Worm (Caenorhabditis elegans) whole organism, L1 larva: ENCODE measurements around the gene M18.3.

ENCODE experiments used
- C04F5.9 ChIP-seq: sonication (generic microtip); optimal IDR thresholded peaks from 2 replicates; lab custom pipeline; 2016; ENCODE audit warnings: missing genetic modification characterization, missing compliant biosample characterization
- blmp-1 ChIP-seq: fragments of 150-350 bp; optimal IDR thresholded peaks from 2 replicates; lab custom pipeline; 2014; ENCODE audit warnings: missing biosample characterization, missing genetic modification characterization
- ces-1 ChIP-seq: fragments of 150-350 bp; optimal IDR thresholded peaks from 2 replicates; lab custom pipeline; 2014; ENCODE audit warnings: missing biosample characterization, missing genetic modification reagents, missing genetic modification characterization
- elt-3 ChIP-seq, 6 experiments: fragments of 150-350 bp in 1 of 6; sonication (generic microtip); optimal IDR thresholded peaks; 2 replicates each; lab custom pipeline; 2017 to 2018; ENCODE audit warnings: missing biosample characterization in 6 of 6, missing genetic modification characterization in 6 of 6, inconsistent platforms in 1 of 6
- fkh-8 ChIP-seq: sonication (generic microtip); optimal IDR thresholded peaks from 2 replicates; lab custom pipeline; 2016; ENCODE audit warnings: mild to moderate bottlenecking, missing genetic modification characterization, missing compliant biosample characterization
- hlh-17 ChIP-seq: fragments of 200-800 bp; sonication (Bioruptor generic); optimal IDR thresholded peaks from 2 replicates; lab custom pipeline; 2018; ENCODE audit warnings: missing genetic modification characterization, mild to moderate bottlenecking, missing compliant biosample characterization, moderate library complexity, borderline replicate concordance
- irx-1 ChIP-seq: sonication (generic microtip); optimal IDR thresholded peaks from 2 replicates; lab custom pipeline; 2016; ENCODE audit warnings: missing genetic modification characterization, missing compliant biosample characterization
- lin-35 ChIP-seq, 2 experiments: fragments of 150-350 bp; optimal IDR thresholded peaks; 2 replicates each; lab custom pipeline; 2014; ENCODE audit warnings: missing biosample characterization in 2 of 2, missing genetic modification characterization in 2 of 2, missing genetic modification reagents in 2 of 2
- lin-39 ChIP-seq: fragments of 150-350 bp; optimal IDR thresholded peaks from 2 replicates; lab custom pipeline; 2014; ENCODE audit warnings: missing biosample characterization, missing genetic modification reagents, missing genetic modification characterization
- mdl-1 ChIP-seq, 2 experiments: fragments of 150-350 bp; optimal IDR thresholded peaks; 2 replicates each; lab custom pipeline; 2014 to 2017; ENCODE audit warnings: missing biosample characterization in 2 of 2, missing genetic modification characterization in 2 of 2, inconsistent platforms in 1 of 2
- mep-1 ChIP-seq: fragments of 150-350 bp; optimal IDR thresholded peaks from 2 replicates; lab custom pipeline; 2014; ENCODE audit warnings: missing biosample characterization, missing genetic modification characterization
- nhr-11 ChIP-seq: fragments of 150-350 bp; optimal IDR thresholded peaks from 2 replicates; lab custom pipeline; 2014; ENCODE audit warnings: missing biosample characterization, missing genetic modification characterization
- nhr-12 ChIP-seq: sonication (generic microtip); optimal IDR thresholded peaks from 2 replicates; lab custom pipeline; 2017; ENCODE audit warnings: missing biosample characterization, missing genetic modification characterization
- nhr-19 ChIP-seq: fragments of 200-800 bp; sonication (Bioruptor generic); conservative IDR thresholded peaks from 2 replicates; pipeline ENCODE4 v1.3.6; 2022; ENCODE audit warnings: missing genetic modification characterization, missing compliant biosample characterization
- nhr-85 ChIP-seq: sonication (generic microtip); peaks from one replicate; lab custom pipeline; 2016; ENCODE audit warnings: missing genetic modification characterization, inconsistent platforms, missing compliant biosample characterization
- tbx-2 ChIP-seq: sonication (generic microtip); optimal IDR thresholded peaks from 2 replicates; lab custom pipeline; 2016; ENCODE audit warnings: missing genetic modification characterization, missing compliant biosample characterization
- zag-1 ChIP-seq: fragments of 150-350 bp; optimal IDR thresholded peaks from 2 replicates; lab custom pipeline; 2014; ENCODE audit warnings: missing biosample characterization, missing genetic modification characterization
- ztf-4 ChIP-seq: fragments of 150-350 bp; optimal IDR thresholded peaks from 2 replicates; lab custom pipeline; 2014; ENCODE audit warnings: missing biosample characterization, missing genetic modification characterization

M18.3 gene

DNA sequence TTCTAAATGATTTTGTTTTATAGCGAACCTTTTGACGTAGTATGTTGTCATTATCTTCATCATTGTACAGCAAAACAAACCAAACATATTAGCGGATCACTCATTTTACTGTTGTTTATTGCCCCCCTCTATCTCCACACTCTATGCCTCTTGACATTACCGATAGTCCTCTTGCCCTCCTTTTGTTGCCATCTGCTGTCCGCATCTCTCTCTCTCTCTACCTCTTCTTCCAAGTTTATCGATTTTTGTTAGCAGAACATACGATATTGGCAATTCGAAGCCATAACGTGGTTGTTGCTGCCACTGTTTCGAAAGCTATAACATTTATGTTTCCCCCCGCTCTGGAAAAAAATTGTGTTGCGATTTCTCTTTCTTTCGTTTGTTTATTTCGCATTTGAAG, 52.3 kb downstream of the M18.3 start:
- TF ChIP-seq mdl-1 (tag; optimal IDR thresholded peaks at IDR 0.05; lab: Kevin White, UChicago) (no peak), nhr-85 (tag; lab: Kevin White, UChicago) (peak; percentile 40), C04F5.9 (tag; lab: Kevin White, UChicago) (no peak), nhr-12 (no peak), lin-35 (GFP tag; optimal IDR thresholded peaks at IDR 0.05; lab: Kevin White, UChicago) (peak in 1 of 2 experiments; percentile 2), lin-39 (no peak), irx-1 (tag; lab: Kevin White, UChicago) (no peak), zag-1 (no peak), elt-3 (tag; optimal IDR thresholded peaks at IDR 0.05; lab: Kevin White, UChicago) (peak in 1 of 6 experiments; percentile 7), hlh-17 (GFP tag; lab: Kevin White, UChicago) (no peak), nhr-11 (no peak), blmp-1 (tag; lab: Kevin White, UChicago) (no peak), ztf-4 (tag; lab: Kevin White, UChicago) (no peak), ces-1 (GFP tag; lab: Kevin White, UChicago) (no peak), fkh-8 (tag; lab: Kevin White, UChicago) (no peak), tbx-2 (no peak), mep-1 (peak; percentile 9), nhr-19 (GFP tag; lab: Robert Waterston, UW) (no peak)
